Worm (Caenorhabditis elegans) whole organism, midembryonic: ENCODE data around the gene C16C8.21.

ENCODE experiments used
- T22C8.4 ChIP-seq: fragments of 200-800 bp; sonication (Bioruptor generic); IDR thresholded peaks from 2 replicates; pipeline ENCODE4 v1.3.6; 2022; ENCODE audit warnings: missing genetic modification characterization, missing compliant biosample characterization
- cog-1 ChIP-seq: sonication (generic microtip); optimal IDR thresholded peaks from 2 replicates; lab custom pipeline; 2016; ENCODE audit warnings: missing genetic modification characterization, missing compliant biosample characterization
- flt-1 ChIP-seq: fragments of 200-800 bp; sonication (Bioruptor generic); IDR thresholded peaks from 2 replicates; pipeline ENCODE4 v1.3.6; 2022; ENCODE audit warnings: missing genetic modification characterization, missing compliant biosample characterization
- ref-1 ChIP-seq: fragments of 200-800 bp; sonication (Bioruptor generic); conservative IDR thresholded peaks from 2 replicates; pipeline ENCODE4 v1.3.6; 2022; ENCODE audit warnings: missing genetic modification reagents, missing genetic modification characterization, missing compliant biosample characterization
- ztf-29 ChIP-seq: fragments of 200-800 bp; sonication (Bioruptor generic); IDR thresholded peaks from 2 replicates; pipeline ENCODE4 v1.3.6; 2022; ENCODE audit warnings: missing genetic modification reagents, missing genetic modification characterization, missing compliant biosample characterization

ce11 chrII:3447906-3448305 is at the start of gene C16C8.21:
- TF ChIP-seq ztf-29 (GFP tag; lab: Robert Waterston, UW) (no peak), ref-1 (GFP tag; lab: Robert Waterston, UW) (no peak), T22C8.4 (GFP tag; lab: Robert Waterston, UW) (no peak), flt-1 (GFP tag; lab: Robert Waterston, UW) (no peak), cog-1 (tag; lab: Kevin White, UChicago) (no peak)
